Fruit fly (Drosophila melanogaster) whole organism, embryonic: ENCODE measurements around the gene CG31381.
A peak's percentile ranks its signal among the peaks of the same experiment; 100 is the strongest.

ENCODE experiments used
- Abd-B ChIP-seq: fragments of 200-800 bp; sonication (Bioruptor generic); optimal IDR thresholded peaks from 2 replicates; lab custom pipeline; 2018; ENCODE audit warnings: missing biosample characterization, mild to moderate bottlenecking, missing genetic modification characterization, moderate library complexity
- Ada2b ChIP-seq: fragments of 200-800 bp; sonication (Bioruptor generic); IDR thresholded peaks from 2 replicates; pipeline ENCODE4 v1.3.6; 2022; ENCODE audit warnings: missing biosample characterization, missing genetic modification characterization
- Blimp-1 ChIP-seq: fragments of 200-800 bp; sonication (Bioruptor generic); optimal IDR thresholded peaks from 3 replicates; lab custom pipeline; 2018; ENCODE audit warnings: missing biosample characterization, missing genetic modification characterization, mild to moderate bottlenecking, moderate library complexity, missing genetic modification reagents
- CG10959 ChIP-seq: fragments of 200-800 bp; sonication (Bioruptor generic); IDR thresholded peaks from 2 replicates; pipeline ENCODE4 v1.3.6; 2022; ENCODE audit warnings: missing biosample characterization, missing genetic modification characterization
- CG11723 ChIP-seq: fragments of 200-800 bp; sonication (Bioruptor generic); optimal IDR thresholded peaks from 2 replicates; lab custom pipeline; 2017; ENCODE audit warnings: missing biosample characterization, mild to moderate bottlenecking, missing genetic modification characterization
- CG12104 ChIP-seq: fragments of 200-800 bp; sonication (Bioruptor generic); optimal IDR thresholded peaks from 3 replicates; lab custom pipeline; 2016; ENCODE audit warnings: missing biosample characterization, missing genetic modification characterization
- CG13775 ChIP-seq: fragments of 200-800 bp; sonication (Bioruptor generic); optimal IDR thresholded peaks from 3 replicates; lab custom pipeline; 2017; ENCODE audit warnings: missing biosample characterization, mild to moderate bottlenecking, missing genetic modification characterization
- CG16813 ChIP-seq: fragments of 200-800 bp; sonication (Bioruptor generic); IDR thresholded peaks from 3 replicates; pipeline ENCODE4 v1.3.6; 2022; ENCODE audit warnings: missing biosample characterization, missing genetic modification characterization; ENCODE audit not compliant: partially characterized antibody
- CG2875 ChIP-seq: fragments of 200-800 bp; sonication (Bioruptor generic); optimal IDR thresholded peaks from 2 replicates; lab custom pipeline; 2017; ENCODE audit warnings: missing biosample characterization, mild to moderate bottlenecking, missing genetic modification characterization, missing genetic modification reagents
- CG30020 ChIP-seq: fragments of 200-800 bp; optimal IDR thresholded peaks from 2 replicates; lab custom pipeline; 2019; ENCODE audit warnings: missing biosample characterization, mild to moderate bottlenecking, missing genetic modification characterization, moderate library complexity
- CG31224 ChIP-seq: fragments of 200-800 bp; sonication (Bioruptor generic); IDR thresholded peaks from 2 replicates; pipeline ENCODE4 v1.3.6; 2022; ENCODE audit warnings: missing biosample characterization, missing genetic modification characterization
- CG31441 ChIP-seq: fragments of 200-800 bp; sonication (Bioruptor generic); IDR thresholded peaks from 2 replicates; pipeline ENCODE4 v1.3.6; 2022; ENCODE audit warnings: missing biosample characterization, missing genetic modification characterization
- CG3407 ChIP-seq: fragments of 200-800 bp; sonication (Bioruptor generic); optimal IDR thresholded peaks from 2 replicates; lab custom pipeline; 2018; ENCODE audit warnings: missing biosample characterization, mild to moderate bottlenecking, missing genetic modification characterization
- CG3847 ChIP-seq: fragments of 200-800 bp; sonication (Bioruptor generic); IDR thresholded peaks from 2 replicates; pipeline ENCODE4 v1.3.6; 2022; ENCODE audit warnings: missing biosample characterization, missing genetic modification characterization
- CG4707 ChIP-seq: fragments of 200-800 bp; sonication (Bioruptor generic); optimal IDR thresholded peaks from 2 replicates; lab custom pipeline; 2018; ENCODE audit warnings: missing biosample characterization, mild to moderate bottlenecking, missing genetic modification characterization, moderate library complexity
- CG6854 ChIP-seq: fragments of 200-800 bp; sonication (Bioruptor generic); optimal IDR thresholded peaks from 3 replicates; lab custom pipeline; 2017; ENCODE audit warnings: missing biosample characterization, mild to moderate bottlenecking, missing genetic modification characterization
- CG8765 ChIP-seq: fragments of 200-800 bp; sonication (Bioruptor generic); IDR thresholded peaks from 2 replicates; pipeline ENCODE4 v1.3.6; 2022; ENCODE audit warnings: missing biosample characterization, missing genetic modification characterization
- CG9932 ChIP-seq: fragments of 200-800 bp; sonication (Bioruptor generic); IDR thresholded peaks from 2 replicates; pipeline ENCODE4 v1.3.6; 2022; ENCODE audit warnings: missing biosample characterization, missing genetic modification characterization
- CrebB ChIP-seq: fragments of 200-800 bp; sonication (Bioruptor generic); optimal IDR thresholded peaks from 3 replicates; lab custom pipeline; 2018; ENCODE audit warnings: missing biosample characterization, mild to moderate bottlenecking, missing genetic modification characterization
- Doc2 ChIP-seq: fragments of 200-800 bp; sonication (Bioruptor generic); IDR thresholded peaks from 2 replicates; pipeline ENCODE4 v1.3.6; 2022; ENCODE audit warnings: missing biosample characterization, missing genetic modification characterization
- ERR ChIP-seq: fragments of 200-800 bp; sonication (Bioruptor generic); optimal IDR thresholded peaks from 2 replicates; lab custom pipeline; 2016; ENCODE audit warnings: missing biosample characterization, missing genetic modification characterization
- Ets65A ChIP-seq: fragments of 200-800 bp; sonication (Bioruptor generic); peaks from one replicate; lab custom pipeline; 2016; ENCODE audit warnings: missing biosample characterization, missing genetic modification characterization
- H2.0 ChIP-seq: fragments of 200-800 bp; sonication (Bioruptor generic); IDR thresholded peaks from 2 replicates; pipeline ENCODE4 v1.3.6; 2022; ENCODE audit warnings: missing biosample characterization, missing genetic modification characterization
- Jarid2 ChIP-seq: fragments of 200-800 bp; sonication (Bioruptor generic); optimal IDR thresholded peaks from 3 replicates; lab custom pipeline; 2017; ENCODE audit warnings: mild to moderate bottlenecking, missing biosample characterization, missing genetic modification reagents, missing genetic modification characterization
- Mes4 ChIP-seq: fragments of 200-800 bp; sonication (Bioruptor generic); optimal IDR thresholded peaks from 2 replicates; lab custom pipeline; 2016; ENCODE audit warnings: missing biosample characterization, missing genetic modification characterization
- NfI ChIP-seq: fragments of 200-800 bp; sonication (Bioruptor generic); optimal IDR thresholded peaks from 3 replicates; lab custom pipeline; 2018; ENCODE audit warnings: missing biosample characterization, mild to moderate bottlenecking, missing genetic modification characterization, moderate library complexity
- Pdp1 ChIP-seq, 2 experiments: fragments of 200-800 bp; sonication (Bioruptor generic); optimal IDR thresholded peaks; 3 replicates each; lab custom pipeline; 2016; ENCODE audit warnings: missing biosample characterization in 2 of 2, missing genetic modification characterization in 2 of 2, mild to moderate bottlenecking in 1 of 2, moderate library complexity in 1 of 2
- Poxn ChIP-seq: fragments of 200-800 bp; sonication (Bioruptor generic); IDR thresholded peaks from 2 replicates; pipeline ENCODE4 v1.3.6; 2022; ENCODE audit warnings: missing biosample characterization, missing genetic modification characterization
- Ssrp ChIP-seq: fragments of 200-800 bp; sonication (Bioruptor generic); optimal IDR thresholded peaks from 2 replicates; lab custom pipeline; 2018; ENCODE audit warnings: missing biosample characterization, mild to moderate bottlenecking, missing genetic modification characterization, moderate library complexity
- Trl ChIP-seq, 3 experiments: fragments of >200 bp in 2 of 3; fragments of 200-800 bp in 1 of 3; sonication (Bioruptor generic) in 1 of 3; optimal IDR thresholded peaks; 2 replicates in 1 of 3; 3 replicates in 2 of 3; lab custom pipeline; 2016 to 2017; ENCODE audit warnings: missing biosample characterization in 1 of 3, missing genetic modification characterization in 1 of 3
- aop ChIP-seq: fragments of 200-800 bp; sonication (Bioruptor generic); IDR thresholded peaks from 2 replicates; pipeline ENCODE4 v1.3.6; 2022; ENCODE audit warnings: missing biosample characterization, missing genetic modification characterization
- ash1 ChIP-seq: fragments of 200-800 bp; sonication (Bioruptor generic); optimal IDR thresholded peaks from 2 replicates; lab custom pipeline; 2018; ENCODE audit warnings: missing biosample characterization, mild to moderate bottlenecking, missing genetic modification characterization
- ato ChIP-seq: fragments of 200-800 bp; sonication (Bioruptor generic); IDR thresholded peaks from 2 replicates; pipeline ENCODE4 v1.3.6; 2022; ENCODE audit warnings: missing biosample characterization, missing genetic modification characterization; ENCODE audit not compliant: partially characterized antibody
- cwo ChIP-seq: fragments of 200-800 bp; sonication (Bioruptor generic); optimal IDR thresholded peaks from 3 replicates; lab custom pipeline; 2017; ENCODE audit warnings: missing biosample characterization, missing genetic modification characterization, mild to moderate bottlenecking, moderate library complexity, missing genetic modification reagents
- danr ChIP-seq: fragments of 200-800 bp; sonication (Bioruptor generic); IDR thresholded peaks from 2 replicates; pipeline ENCODE4 v1.3.6; 2022; ENCODE audit warnings: missing biosample characterization, missing genetic modification characterization
- dmrt99B ChIP-seq: fragments of 200-800 bp; sonication (Bioruptor generic); optimal IDR thresholded peaks from 2 replicates; lab custom pipeline; 2018; ENCODE audit warnings: missing biosample characterization, mild to moderate bottlenecking, missing genetic modification characterization, moderate library complexity
- ems ChIP-seq: fragments of 200-800 bp; sonication (Bioruptor generic); optimal IDR thresholded peaks from 3 replicates; lab custom pipeline; 2016; ENCODE audit warnings: missing biosample characterization, missing genetic modification characterization
- en ChIP-seq: fragments of 200-800 bp; sonication (Bioruptor generic); optimal IDR thresholded peaks from 2 replicates; lab custom pipeline; 2016; ENCODE audit warnings: missing biosample characterization, missing genetic modification characterization
- grau ChIP-seq: fragments of 200-800 bp; optimal IDR thresholded peaks from 3 replicates; lab custom pipeline; 2019; ENCODE audit warnings: missing biosample characterization, mild to moderate bottlenecking, missing genetic modification characterization, moderate library complexity
- lilli ChIP-seq: fragments of 200-800 bp; sonication (Bioruptor generic); optimal IDR thresholded peaks from 3 replicates; lab custom pipeline; 2016; ENCODE audit warnings: missing biosample characterization, missing genetic modification characterization
- nerfin-2 ChIP-seq: fragments of 200-800 bp; sonication (Bioruptor generic); IDR thresholded peaks from 2 replicates; pipeline ENCODE4 v1.3.6; 2022; ENCODE audit warnings: missing biosample characterization, missing genetic modification characterization; ENCODE audit not compliant: partially characterized antibody
- scrt ChIP-seq: fragments of 200-800 bp; sonication (Bioruptor generic); optimal IDR thresholded peaks from 2 replicates; lab custom pipeline; 2018; ENCODE audit warnings: missing biosample characterization, mild to moderate bottlenecking, missing genetic modification characterization, moderate library complexity
- sima ChIP-seq: fragments of 200-800 bp; sonication (Bioruptor generic); optimal IDR thresholded peaks from 2 replicates; lab custom pipeline; 2016; ENCODE audit warnings: missing biosample characterization, missing genetic modification characterization
- sisA ChIP-seq: fragments of 200-800 bp; sonication (Bioruptor generic); IDR thresholded peaks from 2 replicates; pipeline ENCODE4 v1.3.6; 2022; ENCODE audit warnings: missing biosample characterization, missing genetic modification characterization
- stwl ChIP-seq: fragments of 200-800 bp; sonication (Bioruptor generic); optimal IDR thresholded peaks from 3 replicates; lab custom pipeline; 2018; ENCODE audit warnings: missing biosample characterization, mild to moderate bottlenecking, missing genetic modification characterization, moderate library complexity
- unc-4 ChIP-seq: fragments of 200-800 bp; sonication (Bioruptor generic); IDR thresholded peaks from 2 replicates; pipeline ENCODE4 v1.3.6; 2022; ENCODE audit warnings: missing biosample characterization, missing genetic modification characterization; ENCODE audit not compliant: partially characterized antibody
- unpg ChIP-seq: fragments of 200-800 bp; sonication (Bioruptor generic); optimal IDR thresholded peaks from 3 replicates; lab custom pipeline; 2018; ENCODE audit warnings: missing biosample characterization, mild to moderate bottlenecking, missing genetic modification characterization, moderate library complexity
- vnd ChIP-seq: fragments of 200-800 bp; sonication (Bioruptor generic); IDR thresholded peaks from 3 replicates; pipeline ENCODE4 v1.3.6; 2022; ENCODE audit warnings: missing biosample characterization, missing genetic modification characterization; ENCODE audit not compliant: partially characterized antibody
- wdn ChIP-seq: fragments of 200-800 bp; sonication (Bioruptor generic); IDR thresholded peaks from 2 replicates; pipeline ENCODE4 v1.3.6; 2022; ENCODE audit warnings: missing biosample characterization, missing genetic modification characterization
- zf30C ChIP-seq: fragments of 200-800 bp; sonication (Bioruptor generic); optimal IDR thresholded peaks from 3 replicates; lab custom pipeline; 2018; ENCODE audit warnings: missing biosample characterization, mild to moderate bottlenecking, missing genetic modification characterization

CG31381 gene

dm6 chr3R:24850420-24850819, 26.4 kb upstream of the CG31381 start, which contains the start of gene CG7006 (continued):
- TF ChIP-seq ash1 (GFP tag; lab: Kevin White, UChicago): no peak
- peak; percentile 95 for TF ChIP-seq stwl (tag; lab: Kevin White, UChicago)
- no peak for TF ChIP-seq Poxn (GFP tag; lab: Robert Waterston, UW)
- TF ChIP-seq CG3407 (GFP tag; lab: Kevin White, UChicago): no peak
- TF ChIP-seq Blimp-1 (GFP tag; lab: Kevin White, UChicago): no peak
- no peak for TF ChIP-seq zf30C (GFP tag; lab: Kevin White, UChicago)
- peak; percentile 65 to 78 for TF ChIP-seq Pdp1 (GFP tag; optimal IDR thresholded peaks at IDR 0.05; lab: Kevin White, UChicago)
- 0 out of 2 replicates have a peak, but pooled peaks have one; percentile 54 for TF ChIP-seq nerfin-2
- no peak for TF ChIP-seq CG30020
- peak; percentile 7 for TF ChIP-seq Jarid2
- peak; percentile 75 for TF ChIP-seq ato
- no peak for TF ChIP-seq scrt
- TF ChIP-seq CG16813 (GFP tag; lab: Robert Waterston, UW): peak; percentile 79
- peak; percentile 77 for TF ChIP-seq NfI (GFP tag; lab: Kevin White, UChicago)
- TF ChIP-seq ems (GFP tag; lab: Kevin White, UChicago): peak; percentile 69
- peak; percentile 73 for TF ChIP-seq unc-4
- TF ChIP-seq CG12104 (GFP tag; lab: Kevin White, UChicago): no peak
- TF ChIP-seq danr (GFP tag; lab: Robert Waterston, UW): no peak
- peak; percentile 55; the same call in 2 of the 3 replicates for TF ChIP-seq vnd
- no peak for TF ChIP-seq CG8765
- TF ChIP-seq H2.0 (GFP tag; lab: Robert Waterston, UW): peak; percentile 69
- TF ChIP-seq CrebB (tag; lab: Kevin White, UChicago): peak; percentile 2
- no peak for TF ChIP-seq Ssrp (tag; lab: Kevin White, UChicago)
- TF ChIP-seq CG31441 (GFP tag; lab: Robert Waterston, UW): no peak; the same call in 1 of the 2 replicates
- no peak for TF ChIP-seq en (GFP tag; lab: Kevin White, UChicago)
- TF ChIP-seq Ets65A (GFP tag; lab: Kevin White, UChicago): peak; percentile 99
- peak; percentile 96 for TF ChIP-seq CG9932 (GFP tag; lab: Robert Waterston, UW)
- no peak for TF ChIP-seq CG6854 (GFP tag; lab: Kevin White, UChicago)
- no peak for TF ChIP-seq Doc2 (GFP tag; lab: Robert Waterston, UW)
- no peak for TF ChIP-seq CG13775 (GFP tag; lab: Kevin White, UChicago)
- no peak for TF ChIP-seq dmrt99B
- peak; percentile 81 for TF ChIP-seq ERR (GFP tag; lab: Kevin White, UChicago)
- peak; percentile 96 for TF ChIP-seq CG3847 (GFP tag; lab: Robert Waterston, UW)
- no peak for TF ChIP-seq sima
- peak; percentile 58 for TF ChIP-seq wdn
- peak; percentile 70 for TF ChIP-seq cwo (GFP tag; lab: Kevin White, UChicago)
- no peak for TF ChIP-seq CG2875
- peak; percentile 51; the same call in 1 of the 2 replicates for TF ChIP-seq sisA (GFP tag; lab: Robert Waterston, UW)
- peak; percentile 39; the same call in 1 of the 2 replicates for TF ChIP-seq CG31224 (GFP tag; lab: Robert Waterston, UW)
- no peak; the same call in 1 of the 2 replicates for TF ChIP-seq CG10959 (GFP tag; lab: Robert Waterston, UW)
- TF ChIP-seq Ada2b (GFP tag; lab: Robert Waterston, UW): no peak
- no peak for TF ChIP-seq grau
- 0 out of 2 replicates have a peak, but pooled peaks have one; percentile 28 for TF ChIP-seq aop (GFP tag; lab: Robert Waterston, UW)
- no peak for TF ChIP-seq CG11723 (GFP tag; lab: Kevin White, UChicago)
- peak; percentile 27 for TF ChIP-seq Abd-B (GFP tag; lab: Kevin White, UChicago)
- TF ChIP-seq lilli (GFP tag; lab: Kevin White, UChicago): peak; percentile 84
- no peak for TF ChIP-seq unpg (GFP tag; lab: Kevin White, UChicago)
- peak; percentile 35 for TF ChIP-seq Mes4 (GFP tag; lab: Kevin White, UChicago)
- no peak for TF ChIP-seq CG4707 (GFP tag; lab: Kevin White, UChicago)
- no peak for TF ChIP-seq Trl (optimal IDR thresholded peaks at IDR 0.05; lab: Kevin White, UChicago)
- peak; percentile 82 for TF ChIP-seq Trl (GFP tag; optimal IDR thresholded peaks at IDR 0.05; lab: Kevin White, UChicago)
